Worm (Caenorhabditis elegans) whole organism, L1 larva: Measurements from ENCODE around the gene mltn-10.

Source experiments
- C16A3.4 ChIP-seq: fragments of 150-350 bp; optimal IDR thresholded peaks from 2 replicates; lab custom pipeline; 2014; ENCODE audit warnings: missing biosample characterization, missing genetic modification characterization
- aha-1 ChIP-seq: fragments of 150-350 bp; optimal IDR thresholded peaks from 2 replicates; lab custom pipeline; 2014; ENCODE audit warnings: missing biosample characterization, missing genetic modification characterization
- alr-1 ChIP-seq: fragments of 200-800 bp; sonication (Bioruptor generic); optimal IDR thresholded peaks from 2 replicates; lab custom pipeline; 2018; ENCODE audit warnings: borderline replicate concordance, mild to moderate bottlenecking, missing genetic modification characterization, missing compliant biosample characterization
- aly-2 ChIP-seq: fragments of 150-350 bp; optimal IDR thresholded peaks from 2 replicates; lab custom pipeline; 2014; ENCODE audit warnings: missing biosample characterization, missing genetic modification characterization
- blmp-1 ChIP-seq: fragments of 150-350 bp; optimal IDR thresholded peaks from 2 replicates; lab custom pipeline; 2014; ENCODE audit warnings: missing biosample characterization, missing genetic modification characterization
- ces-1 ChIP-seq: fragments of 150-350 bp; optimal IDR thresholded peaks from 2 replicates; lab custom pipeline; 2014; ENCODE audit warnings: missing biosample characterization, missing genetic modification reagents, missing genetic modification characterization
- dpl-1 ChIP-seq, 3 experiments: fragments of 150-350 bp in 2 of 3; sonication (generic microtip) in 1 of 3; optimal IDR thresholded peaks; 2 replicates each; lab custom pipeline; 2014 to 2017; ENCODE audit warnings: missing biosample characterization in 3 of 3, missing genetic modification characterization in 3 of 3, missing genetic modification reagents in 3 of 3
- efl-1 ChIP-seq, 4 experiments: fragments of 150-350 bp; optimal IDR thresholded peaks in 3 of 4; peaks in 1 of 4; 1 replicate in 1 of 4; 2 replicates in 3 of 4; lab custom pipeline; 2014; ENCODE audit warnings: missing biosample characterization in 2 of 4, missing genetic modification characterization in 2 of 4, missing genetic modification reagents in 2 of 4
- efl-3 ChIP-seq: fragments of 200-800 bp; sonication (Bioruptor generic); optimal IDR thresholded peaks from 2 replicates; lab custom pipeline; 2018; ENCODE audit warnings: mild to moderate bottlenecking, missing genetic modification characterization, missing compliant biosample characterization
- elt-3 ChIP-seq, 6 experiments: fragments of 150-350 bp in 1 of 6; sonication (generic microtip); optimal IDR thresholded peaks; 2 replicates each; lab custom pipeline; 2017 to 2018; ENCODE audit warnings: missing biosample characterization in 6 of 6, missing genetic modification characterization in 6 of 6, inconsistent platforms in 1 of 6
- ets-5 ChIP-seq: fragments of 200-800 bp; sonication (Bioruptor generic); IDR thresholded peaks from 2 replicates; pipeline ENCODE4 v1.3.6; 2022; ENCODE audit warnings: missing genetic modification characterization, missing compliant biosample characterization
- fkh-10 ChIP-seq: sonication (generic microtip); optimal IDR thresholded peaks from 2 replicates; lab custom pipeline; 2017; ENCODE audit warnings: missing biosample characterization, missing genetic modification reagents, missing genetic modification characterization
- fkh-4 ChIP-seq: sonication (generic microtip); optimal IDR thresholded peaks from 2 replicates; lab custom pipeline; 2016; ENCODE audit warnings: missing compliant biosample characterization, missing genetic modification characterization, borderline replicate concordance
- grh-1 ChIP-seq: fragments of 200-800 bp; sonication (Bioruptor generic); IDR thresholded peaks from 2 replicates; pipeline ENCODE4 v1.3.6; 2022; ENCODE audit warnings: missing genetic modification reagents, missing genetic modification characterization, missing compliant biosample characterization
- hlh-17 ChIP-seq: fragments of 200-800 bp; sonication (Bioruptor generic); optimal IDR thresholded peaks from 2 replicates; lab custom pipeline; 2018; ENCODE audit warnings: missing genetic modification characterization, mild to moderate bottlenecking, missing compliant biosample characterization, moderate library complexity, borderline replicate concordance
- hlh-4 ChIP-seq: sonication (generic microtip); optimal IDR thresholded peaks from 2 replicates; lab custom pipeline; 2016; ENCODE audit warnings: mild to moderate bottlenecking, missing genetic modification characterization, missing compliant biosample characterization
- hpl-2 ChIP-seq: fragments of 150-350 bp; optimal IDR thresholded peaks from 2 replicates; lab custom pipeline; 2014; ENCODE audit warnings: missing biosample characterization, missing genetic modification reagents, missing genetic modification characterization
- irx-1 ChIP-seq: sonication (generic microtip); optimal IDR thresholded peaks from 2 replicates; lab custom pipeline; 2016; ENCODE audit warnings: missing genetic modification characterization, missing compliant biosample characterization
- jun-1 ChIP-seq: fragments of 150-350 bp; optimal IDR thresholded peaks from 2 replicates; lab custom pipeline; 2014; ENCODE audit warnings: missing biosample characterization, missing genetic modification reagents, missing genetic modification characterization
- lin-13 ChIP-seq: fragments of 150-350 bp; optimal IDR thresholded peaks from 2 replicates; lab custom pipeline; 2014; ENCODE audit warnings: missing biosample characterization, missing genetic modification reagents, missing genetic modification characterization
- lin-14 ChIP-seq: fragments of 200-800 bp; sonication (Bioruptor generic); optimal IDR thresholded peaks from 2 replicates; lab custom pipeline; 2018; ENCODE audit warnings: mild to moderate bottlenecking, missing genetic modification characterization, moderate library complexity, missing compliant biosample characterization
- lin-39 ChIP-seq: fragments of 150-350 bp; optimal IDR thresholded peaks from 2 replicates; lab custom pipeline; 2014; ENCODE audit warnings: missing biosample characterization, missing genetic modification reagents, missing genetic modification characterization
- lir-3 ChIP-seq: sonication (generic microtip); optimal IDR thresholded peaks from 2 replicates; lab custom pipeline; 2016; ENCODE audit warnings: mild to moderate bottlenecking, missing genetic modification characterization, moderate library complexity, missing compliant biosample characterization; ENCODE audit not compliant: poor library complexity
- lsy-2 ChIP-seq, 2 experiments: fragments of 150-350 bp; optimal IDR thresholded peaks; 2 replicates each; lab custom pipeline; 2014; ENCODE audit warnings: missing biosample characterization in 2 of 2, missing genetic modification characterization in 2 of 2
- mab-9 ChIP-seq: fragments of 200-800 bp; sonication (Bioruptor generic); IDR thresholded peaks from 2 replicates; pipeline ENCODE4 v1.3.6; 2022; ENCODE audit warnings: missing genetic modification reagents, missing genetic modification characterization, missing compliant biosample characterization
- mdl-1 ChIP-seq, 2 experiments: fragments of 150-350 bp; optimal IDR thresholded peaks; 2 replicates each; lab custom pipeline; 2014 to 2017; ENCODE audit warnings: missing biosample characterization in 2 of 2, missing genetic modification characterization in 2 of 2, inconsistent platforms in 1 of 2
- nhr-11 ChIP-seq: fragments of 150-350 bp; optimal IDR thresholded peaks from 2 replicates; lab custom pipeline; 2014; ENCODE audit warnings: missing biosample characterization, missing genetic modification characterization
- nhr-12 ChIP-seq: sonication (generic microtip); optimal IDR thresholded peaks from 2 replicates; lab custom pipeline; 2017; ENCODE audit warnings: missing biosample characterization, missing genetic modification characterization
- nhr-20 ChIP-seq: sonication (generic microtip); optimal IDR thresholded peaks from 2 replicates; lab custom pipeline; 2016; ENCODE audit warnings: mild to moderate bottlenecking, missing genetic modification characterization, missing compliant biosample characterization
- nhr-47 ChIP-seq: sonication (generic microtip); optimal IDR thresholded peaks from 2 replicates; lab custom pipeline; 2016; ENCODE audit warnings: mild to moderate bottlenecking, missing genetic modification characterization, moderate library complexity, missing compliant biosample characterization
- nhr-85 ChIP-seq: sonication (generic microtip); peaks from one replicate; lab custom pipeline; 2016; ENCODE audit warnings: missing genetic modification characterization, inconsistent platforms, missing compliant biosample characterization
- pag-3 ChIP-seq: sonication (generic microtip); optimal IDR thresholded peaks from 2 replicates; lab custom pipeline; 2017; ENCODE audit warnings: missing genetic modification characterization, mild to moderate bottlenecking, missing compliant biosample characterization, antibody characterized with exemption, borderline replicate concordance; ENCODE audit not compliant: insufficient read depth
- pqm-1 ChIP-seq: sonication (generic microtip); optimal IDR thresholded peaks from 3 replicates; lab custom pipeline; 2017; ENCODE audit warnings: missing biosample characterization, missing genetic modification characterization
- rnt-1 ChIP-seq: sonication (generic microtip); optimal IDR thresholded peaks from 2 replicates; lab custom pipeline; 2016; ENCODE audit warnings: mild to moderate bottlenecking, missing genetic modification characterization, moderate library complexity, missing compliant biosample characterization
- skn-1 ChIP-seq: fragments of 150-350 bp; optimal IDR thresholded peaks from 2 replicates; lab custom pipeline; 2014; ENCODE audit warnings: missing biosample characterization, missing genetic modification characterization
- snpc-4 ChIP-seq: fragments of 150-350 bp; optimal IDR thresholded peaks from 2 replicates; lab custom pipeline; 2014; ENCODE audit warnings: missing biosample characterization, missing genetic modification characterization
- sox-4 ChIP-seq: sonication (generic microtip); optimal IDR thresholded peaks from 2 replicates; lab custom pipeline; 2016; ENCODE audit warnings: missing genetic modification characterization, missing compliant biosample characterization
- sup-37 ChIP-seq: fragments of 200-800 bp; sonication (Bioruptor generic); optimal IDR thresholded peaks from 2 replicates; lab custom pipeline; 2018; ENCODE audit warnings: mild to moderate bottlenecking, missing genetic modification characterization, missing compliant biosample characterization
- swsn-7 ChIP-seq: sonication (generic microtip); optimal IDR thresholded peaks from 2 replicates; lab custom pipeline; 2016; ENCODE audit warnings: missing genetic modification characterization, missing compliant biosample characterization
- tbx-2 ChIP-seq: sonication (generic microtip); optimal IDR thresholded peaks from 2 replicates; lab custom pipeline; 2016; ENCODE audit warnings: missing genetic modification characterization, missing compliant biosample characterization
- tlp-1 ChIP-seq: fragments of 150-350 bp; optimal IDR thresholded peaks from 2 replicates; lab custom pipeline; 2014; ENCODE audit warnings: missing biosample characterization, missing genetic modification characterization
- unc-130 ChIP-seq: fragments of 150-350 bp; optimal IDR thresholded peaks from 2 replicates; lab custom pipeline; 2017; ENCODE audit warnings: missing biosample characterization, missing genetic modification characterization, inconsistent platforms
- unc-30 ChIP-seq: sonication (generic microtip); optimal IDR thresholded peaks from 2 replicates; lab custom pipeline; 2017; ENCODE audit warnings: missing biosample characterization, missing genetic modification characterization
- unc-62 ChIP-seq: fragments of 150-350 bp; optimal IDR thresholded peaks from 2 replicates; lab custom pipeline; 2014; ENCODE audit warnings: missing biosample characterization, missing genetic modification reagents, missing genetic modification characterization
- unc-98 ChIP-seq: fragments of 200-800 bp; sonication (Bioruptor generic); IDR thresholded peaks from 2 replicates; pipeline ENCODE4 v1.3.6; 2022; ENCODE audit warnings: missing genetic modification characterization, missing compliant biosample characterization
- vab-15 ChIP-seq: sonication (generic microtip); optimal IDR thresholded peaks from 2 replicates; lab custom pipeline; 2017; ENCODE audit warnings: missing genotype, mild to moderate bottlenecking, missing genetic modification characterization, missing compliant biosample characterization
- zag-1 ChIP-seq: fragments of 150-350 bp; optimal IDR thresholded peaks from 2 replicates; lab custom pipeline; 2014; ENCODE audit warnings: missing biosample characterization, missing genetic modification characterization
- ztf-4 ChIP-seq: fragments of 150-350 bp; optimal IDR thresholded peaks from 2 replicates; lab custom pipeline; 2014; ENCODE audit warnings: missing biosample characterization, missing genetic modification characterization

The mltn-10 gene

DNA sequence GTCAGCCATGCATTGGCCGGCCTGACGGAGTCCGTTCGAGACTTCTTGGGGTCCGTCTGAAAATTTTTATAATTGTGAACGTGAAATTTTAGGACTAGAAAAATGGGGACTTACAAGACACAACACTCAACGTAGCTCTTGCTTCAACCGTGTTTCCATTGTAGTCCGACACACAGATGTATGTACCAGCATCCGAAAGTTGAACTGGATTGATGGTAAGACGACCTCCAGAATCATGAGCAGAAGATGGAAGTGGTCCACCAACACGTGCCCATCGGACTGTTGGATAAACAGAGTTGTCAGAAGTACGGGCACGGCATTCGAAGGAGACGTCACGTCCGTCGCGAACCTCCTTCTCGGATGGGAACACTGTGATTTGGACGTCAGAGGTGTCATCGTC lies 43.4 kb downstream of the mltn-10 start:
- no peak for TF ChIP-seq nhr-85
- TF ChIP-seq ztf-4 (tag; lab: Kevin White, UChicago): no peak

ce11 chrII:14668608-14669007 lies 45.8 kb downstream of the mltn-10 start:
- TF ChIP-seq sox-4 (tag; lab: Kevin White, UChicago) (no peak), efl-1 (optimal IDR thresholded peaks at IDR 0.05; lab: Kevin White, UChicago) (no peak), efl-1 (GFP tag; optimal IDR thresholded peaks at IDR 0.05 in 1 of 2; lab: Kevin White, UChicago) (no peak), ces-1 (GFP tag; lab: Kevin White, UChicago) (no peak), zag-1 (no peak), unc-98 (no peak), sup-37 (GFP tag; lab: Kevin White, UChicago) (no peak), skn-1 (tag; lab: Kevin White, UChicago) (no peak), lin-13 (no peak), swsn-7 (tag; lab: Kevin White, UChicago) (no peak), efl-3 (GFP tag; lab: Kevin White, UChicago) (no peak), lin-39 (tag; lab: Kevin White, UChicago) (no peak), fkh-10 (GFP tag; lab: Kevin White, UChicago) (no peak), elt-3 (tag; optimal IDR thresholded peaks at IDR 0.05; lab: Kevin White, UChicago) (no peak), grh-1 (GFP tag; lab: Robert Waterston, UW) (no peak), pqm-1 (tag; lab: Kevin White, UChicago) (no peak), unc-30 (tag; lab: Kevin White, UChicago) (no peak), lir-3 (no peak), unc-62 (GFP tag; lab: Kevin White, UChicago) (no peak), C16A3.4 (tag; lab: Kevin White, UChicago) (no peak)

DNA sequence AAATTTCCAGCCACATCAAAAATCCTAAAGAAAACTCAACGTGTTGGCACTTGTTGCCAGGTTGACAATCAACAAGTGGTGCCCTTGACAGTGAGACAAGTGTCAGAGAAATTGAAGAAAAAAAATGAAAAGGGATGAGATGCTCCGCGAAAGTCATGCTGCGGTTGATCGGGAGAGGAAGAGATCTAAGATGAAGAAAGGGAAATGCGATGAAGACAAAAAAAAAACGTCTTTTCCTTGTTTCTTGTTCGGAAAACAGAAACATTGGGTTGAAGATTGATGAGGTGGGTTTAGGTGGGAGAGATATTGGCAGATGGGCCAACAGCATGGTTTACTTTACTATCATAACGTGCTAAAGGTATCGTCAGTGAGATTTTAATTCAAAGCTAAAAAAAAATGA lies 47.3 kb downstream of the mltn-10 start:
- TF ChIP-seq nhr-20 (tag; lab: Kevin White, UChicago) (no peak), nhr-12 (no peak), unc-130 (no peak), irx-1 (no peak), pag-3 (peak; percentile 2), lin-14 (GFP tag; lab: Kevin White, UChicago) (peak; percentile 71), fkh-4 (tag; lab: Kevin White, UChicago) (no peak), lsy-2 (tag; optimal IDR thresholded peaks at IDR 0.05; lab: Kevin White, UChicago) (no peak), mab-9 (GFP tag; lab: Robert Waterston, UW) (no peak), hpl-2 (GFP tag; lab: Kevin White, UChicago) (no peak), hlh-17 (GFP tag; lab: Kevin White, UChicago) (no peak), aly-2 (tag; lab: Kevin White, UChicago) (no peak), nhr-47 (tag; lab: Kevin White, UChicago) (no peak), unc-62 (GFP tag; lab: Kevin White, UChicago) (no peak), ets-5 (no peak), efl-3 (GFP tag; lab: Kevin White, UChicago) (no peak), mdl-1 (tag; optimal IDR thresholded peaks at IDR 0.05; lab: Kevin White, UChicago) (no peak), jun-1 (tag; lab: Kevin White, UChicago) (no peak), blmp-1 (tag; lab: Kevin White, UChicago) (peak; percentile 74), grh-1 (GFP tag; lab: Robert Waterston, UW) (no peak), lin-13 (no peak), tlp-1 (tag; lab: Kevin White, UChicago) (no peak), dpl-1 (GFP tag; optimal IDR thresholded peaks at IDR 0.05; lab: Kevin White, UChicago) (no peak), efl-1 (optimal IDR thresholded peaks at IDR 0.05; lab: Kevin White, UChicago) (no peak), efl-1 (GFP tag; optimal IDR thresholded peaks at IDR 0.05 in 1 of 2; lab: Kevin White, UChicago) (peak in 1 of 2 experiments; percentile 57), rnt-1 (tag; lab: Kevin White, UChicago) (peak; percentile 41), alr-1 (tag; lab: Kevin White, UChicago) (no peak), skn-1 (tag; lab: Kevin White, UChicago) (no peak), hlh-4 (tag; lab: Kevin White, UChicago) (no peak), swsn-7 (tag; lab: Kevin White, UChicago) (no peak), vab-15 (tag; lab: Kevin White, UChicago) (no peak), tbx-2 (no peak), nhr-11 (tag; lab: Kevin White, UChicago) (no peak), snpc-4 (tag; lab: Kevin White, UChicago) (no peak), aha-1 (tag; lab: Kevin White, UChicago) (no peak), zag-1 (no peak), unc-98 (no peak), lir-3 (no peak)
